Worm (Caenorhabditis elegans) whole organism, L4 larva: ENCODE results near the gene C18B2.5.

ENCODE experiments used
- ama-1 ChIP-seq: fragments of 150-350 bp; optimal IDR thresholded peaks from 2 replicates; lab custom pipeline; 2014; ENCODE audit warnings: inconsistent platforms, mixed read lengths
- ceh-28 ChIP-seq: fragments of 150-350 bp; optimal IDR thresholded peaks from 2 replicates; lab custom pipeline; 2014; ENCODE audit warnings: missing biosample characterization, missing genetic modification reagents, missing genetic modification characterization
- dmd-6 ChIP-seq: fragments of 200-800 bp; sonication (Bioruptor generic); IDR thresholded peaks from 2 replicates; pipeline ENCODE4 v1.3.6; 2022; ENCODE audit warnings: missing genetic modification reagents, missing genetic modification characterization, missing compliant biosample characterization
- dpl-1 ChIP-seq: fragments of 150-350 bp; optimal IDR thresholded peaks from 2 replicates; lab custom pipeline; 2014; ENCODE audit warnings: missing biosample characterization, missing genetic modification reagents, missing genetic modification characterization
- egl-27 ChIP-seq: sonication (generic microtip); optimal IDR thresholded peaks from 3 replicates; lab custom pipeline; 2017; ENCODE audit warnings: missing biosample characterization, missing genetic modification reagents, missing genetic modification characterization
- fkh-10 ChIP-seq: fragments of 150-350 bp; optimal IDR thresholded peaks from 2 replicates; lab custom pipeline; 2014; ENCODE audit warnings: missing biosample characterization, missing genetic modification reagents, missing genetic modification characterization
- lin-13 ChIP-seq: fragments of 150-350 bp; optimal IDR thresholded peaks from 2 replicates; lab custom pipeline; 2014; ENCODE audit warnings: missing biosample characterization, missing genetic modification reagents, missing genetic modification characterization
- pha-4 ChIP-seq, 2 experiments: fragments of 150-350 bp in 1 of 2; fragments of 200-800 bp in 1 of 2; sonication (Bioruptor generic) in 1 of 2; IDR thresholded peaks in 1 of 2; optimal IDR thresholded peaks in 1 of 2; 2 replicates each; pipeline versions ENCODE4 v1.3.6 to Lab custom; 2014 to 2022; ENCODE audit warnings: missing genetic modification characterization in 2 of 2, missing genetic modification reagents in 2 of 2, missing biosample characterization in 1 of 2, missing compliant biosample characterization in 1 of 2
- zfp-3 ChIP-seq: fragments of 200-800 bp; sonication (Bioruptor generic); conservative IDR thresholded peaks from 2 replicates; pipeline ENCODE4 v1.3.6; 2022; ENCODE audit warnings: missing genetic modification reagents, missing genetic modification characterization, missing compliant biosample characterization

ce11 chrX:3583436-3583835 lies 27.5 kb downstream of the C18B2.5 start:
- TF ChIP-seq fkh-10 (GFP tag; lab: Kevin White, UChicago), result no peak
- no peak for TF ChIP-seq ceh-28
- no peak for TF ChIP-seq pha-4 (GFP tag; IDR thresholded peaks at IDR 0.05; lab: Robert Waterston, UW)
- TF ChIP-seq pha-4 (tag; optimal IDR thresholded peaks at IDR 0.05; lab: Kevin White, UChicago), result no peak
- TF ChIP-seq egl-27 (tag; lab: Kevin White, UChicago), result no peak
- no peak for TF ChIP-seq dpl-1
- TF ChIP-seq dmd-6 (GFP tag; lab: Robert Waterston, UW), result no peak
- TF ChIP-seq lin-13 (GFP tag; lab: Kevin White, UChicago), result no peak
- TF ChIP-seq ama-1 (lab: Kevin White, UChicago), result no peak
- TF ChIP-seq zfp-3, result no peak
